Fruit fly (Drosophila melanogaster): ENCODE results near the gene CG14074.

The CG14074 gene

DNA sequence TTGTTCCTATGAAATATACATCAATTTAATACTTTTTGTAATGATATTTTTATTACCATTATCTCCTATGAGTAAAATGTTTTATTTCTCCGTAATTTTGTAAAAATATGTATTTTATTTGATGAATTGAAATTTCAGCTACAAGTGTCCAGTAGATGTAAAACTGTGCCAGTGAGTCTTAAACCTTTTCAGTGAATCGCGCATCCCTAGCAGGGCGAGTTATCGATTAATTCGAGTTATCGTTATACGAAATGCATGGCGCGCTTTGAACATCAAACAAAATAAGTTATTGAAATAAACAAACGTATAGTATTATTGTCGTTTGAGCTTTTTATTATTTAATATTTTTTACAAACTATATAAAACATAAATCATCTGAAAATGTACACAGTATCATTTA, 37.7 kb upstream of the CG14074 start (continued):
- TF ChIP-seq slp2 (GFP tag; optimal IDR thresholded peaks at IDR 0.05) (no peak), bbx (GFP tag; IDR thresholded peaks at IDR 0.05; ENCODE audit: partially characterized antibody) (peak; percentile 74), amos (GFP tag; IDR thresholded peaks at IDR 0.05; ENCODE audit: partially characterized antibody) (peak; percentile 75; the same call in 1 of the 2 replicates), az2 (GFP tag; optimal IDR thresholded peaks at IDR 0.05) (no peak), CG42726 (GFP tag; IDR thresholded peaks at IDR 0.05; ENCODE audit: partially characterized antibody) (peak; percentile 77; the same call in 1 of the 2 replicates), Dll (GFP tag; IDR thresholded peaks at IDR 0.05; ENCODE audit: partially characterized antibody) (peak; percentile 67; the same call in 3 of the 4 replicates), CG17829 (tag; optimal IDR thresholded peaks at IDR 0.05) (peak; percentile 1), nmo (GFP tag; optimal IDR thresholded peaks at IDR 0.05) (peak; percentile 24), E2f2 (GFP tag; IDR thresholded peaks at IDR 0.05) (peak; percentile 98), Dip2 (GFP tag; IDR thresholded peaks at IDR 0.05) (no peak), CG2120 (GFP tag; optimal IDR thresholded peaks at IDR 0.05) (peak; percentile 7), CG16813 (GFP tag; IDR thresholded peaks at IDR 0.05; ENCODE audit: partially characterized antibody) (peak; percentile 60), vnd (GFP tag; IDR thresholded peaks at IDR 0.05; ENCODE audit: partially characterized antibody) (peak; percentile 41; the same call in 2 of the 3 replicates), CG7963 (GFP tag; IDR thresholded peaks at IDR 0.05; ENCODE audit: partially characterized antibody) (peak; percentile 59), CG10654 (GFP tag; optimal IDR thresholded peaks at IDR 0.05) (no peak), kah (GFP tag; optimal IDR thresholded peaks at IDR 0.05) (peak; percentile 99), CG1529 (GFP tag; optimal IDR thresholded peaks at IDR 0.05) (peak; percentile 16), CG6654 (GFP tag; optimal IDR thresholded peaks at IDR 0.05) (peak; percentile 100), CG14710 (tag; optimal IDR thresholded peaks at IDR 0.05) (peak; percentile 41), HLH4C (GFP tag; IDR thresholded peaks at IDR 0.05; ENCODE audit: partially characterized antibody) (peak; percentile 78), CG15514 (GFP tag; optimal IDR thresholded peaks at IDR 0.05) (peak; percentile 20), Bgb (GFP tag; IDR thresholded peaks at IDR 0.05; ENCODE audit: partially characterized antibody) (peak; percentile 83), Dref (GFP tag; IDR thresholded peaks at IDR 0.05) (peak; percentile 98), Hey (tag; optimal IDR thresholded peaks at IDR 0.05) (no peak), Sin3A (optimal IDR thresholded peaks at IDR 0.05) (no peak), CG2199 (GFP tag; IDR thresholded peaks at IDR 0.05) (0 out of 3 replicates have a peak, but pooled peaks have one; percentile 41), CG4854 (GFP tag; optimal IDR thresholded peaks at IDR 0.05) (no peak), knrl (GFP tag; IDR thresholded peaks at IDR 0.05; ENCODE audit: partially characterized antibody) (peak; percentile 70), ase (GFP tag; IDR thresholded peaks at IDR 0.05) (no peak), lilli (GFP tag; optimal IDR thresholded peaks at IDR 0.05) (peak; percentile 8), ato (GFP tag; IDR thresholded peaks at IDR 0.05; ENCODE audit: partially characterized antibody) (peak; percentile 63), CG13775 (GFP tag; optimal IDR thresholded peaks at IDR 0.05) (no peak), sc (optimal IDR thresholded peaks at IDR 0.05) (no peak), sc (GFP tag; optimal IDR thresholded peaks at IDR 0.05) (no peak), sna (GFP tag; IDR thresholded peaks at IDR 0.05; ENCODE audit: partially characterized antibody) (peak; percentile 43; the same call in 1 of the 2 replicates), hbn (GFP tag; IDR thresholded peaks at IDR 0.05; ENCODE audit: partially characterized antibody) (peak; percentile 54), trem (tag; optimal IDR thresholded peaks at IDR 0.05) (peak; percentile 42), corto (GFP tag; optimal IDR thresholded peaks at IDR 0.05) (peak; percentile 38), Ets97D (GFP tag; optimal IDR thresholded peaks at IDR 0.05) (peak; percentile 26), pzg (GFP tag; optimal IDR thresholded peaks at IDR 0.05) (peak; percentile 67), CG14860 (GFP tag; IDR thresholded peaks at IDR 0.05; ENCODE audit: partially characterized antibody) (0 out of 3 replicates have a peak, but pooled peaks have one; percentile 47), stwl (tag; optimal IDR thresholded peaks at IDR 0.05) (peak; percentile 97), cas (GFP tag; IDR thresholded peaks at IDR 0.05) (no peak), Scr (GFP tag; IDR thresholded peaks at IDR 0.05; ENCODE audit: partially characterized antibody) (peak; percentile 66), zfh2 (GFP tag; optimal IDR thresholded peaks at IDR 0.05) (no peak), Sry-δ (GFP tag; optimal IDR thresholded peaks at IDR 0.05) (peak; percentile 88), CG6272 (GFP tag; IDR thresholded peaks at IDR 0.05) (no peak), hb (GFP tag; IDR thresholded peaks at IDR 0.05; ENCODE audit: partially characterized antibody) (peak; percentile 57; the same call in 2 of the 3 replicates), BEAF-32 (GFP tag; optimal IDR thresholded peaks at IDR 0.05) (peak; percentile 64)
